Fruit fly (Drosophila melanogaster) whole organism, pupa: ENCODE results near the gene dlp.

Experiments used
- CG10348 ChIP-seq: fragments of 200-800 bp; sonication (Bioruptor generic); IDR thresholded peaks from 2 replicates; pipeline ENCODE4 v1.3.6; 2022; ENCODE audit warnings: missing biosample characterization, missing genetic modification characterization
- CG12605 ChIP-seq: fragments of 200-800 bp; sonication (Bioruptor generic); IDR thresholded peaks from 2 replicates; pipeline ENCODE4 v1.3.6; 2022; ENCODE audit warnings: missing biosample characterization, missing genetic modification characterization
- CG13204 ChIP-seq: fragments of 200-800 bp; sonication (Bioruptor generic); optimal IDR thresholded peaks from 2 replicates; lab custom pipeline; 2018; ENCODE audit warnings: missing biosample characterization, mild to moderate bottlenecking, missing genetic modification characterization, moderate library complexity
- CG14655 ChIP-seq: fragments of 200-800 bp; sonication (Bioruptor generic); optimal IDR thresholded peaks from 3 replicates; lab custom pipeline; 2017; ENCODE audit warnings: mild to moderate bottlenecking, missing biosample characterization, missing genetic modification reagents, missing genetic modification characterization
- CG15710 ChIP-seq: fragments of 200-800 bp; sonication (Bioruptor generic); optimal IDR thresholded peaks from 2 replicates; lab custom pipeline; 2018; ENCODE audit warnings: missing biosample characterization, mild to moderate bottlenecking, missing genetic modification characterization, moderate library complexity
- CG17806 ChIP-seq: fragments of 200-800 bp; sonication (Bioruptor generic); optimal IDR thresholded peaks from 2 replicates; lab custom pipeline; 2018; ENCODE audit warnings: missing biosample characterization, mild to moderate bottlenecking, missing genetic modification characterization, moderate library complexity
- CG32121 ChIP-seq: fragments of 200-800 bp; sonication (Bioruptor generic); IDR thresholded peaks from 2 replicates; pipeline ENCODE4 v1.3.6; 2022; ENCODE audit warnings: missing biosample characterization, missing genetic modification characterization
- CG34367 ChIP-seq: fragments of 200-800 bp; sonication (Bioruptor generic); optimal IDR thresholded peaks from 2 replicates; lab custom pipeline; 2018; ENCODE audit warnings: missing biosample characterization, mild to moderate bottlenecking, missing genetic modification characterization
- CG4496 ChIP-seq: fragments of 200-800 bp; sonication (Bioruptor generic); IDR thresholded peaks from 3 replicates; pipeline ENCODE4 v1.3.6; 2022; ENCODE audit warnings: missing biosample characterization, missing genetic modification characterization
- CG8159 ChIP-seq: fragments of 200-800 bp; sonication (Bioruptor generic); optimal IDR thresholded peaks from 3 replicates; lab custom pipeline; 2018; ENCODE audit warnings: missing biosample characterization, mild to moderate bottlenecking, missing genetic modification characterization, moderate library complexity
- CG8301 ChIP-seq: fragments of 200-800 bp; sonication (Bioruptor generic); optimal IDR thresholded peaks from 2 replicates; lab custom pipeline; 2018; ENCODE audit warnings: missing biosample characterization, mild to moderate bottlenecking, missing genetic modification characterization
- CG9948 ChIP-seq: fragments of 200-800 bp; sonication (Bioruptor generic); optimal IDR thresholded peaks from 2 replicates; lab custom pipeline; 2018; ENCODE audit warnings: missing biosample characterization, mild to moderate bottlenecking, missing genetic modification characterization, moderate library complexity
- D1 ChIP-seq: fragments of 200-800 bp; sonication (Bioruptor generic); optimal IDR thresholded peaks from 2 replicates; lab custom pipeline; 2018; ENCODE audit warnings: missing biosample characterization, mild to moderate bottlenecking, missing genetic modification characterization, moderate library complexity
- EcR ChIP-seq: fragments of 200-800 bp; sonication (Bioruptor generic); optimal IDR thresholded peaks from 3 replicates; lab custom pipeline; 2019; ENCODE audit warnings: missing biosample characterization, missing genetic modification characterization, mild to moderate bottlenecking, moderate library complexity, missing genetic modification reagents
- Ets98B ChIP-seq: fragments of 200-800 bp; sonication (Bioruptor generic); IDR thresholded peaks from 2 replicates; pipeline ENCODE4 v1.3.6; 2022; ENCODE audit warnings: missing biosample characterization, missing genetic modification characterization
- Pif1A ChIP-seq: fragments of 200-800 bp; sonication (Bioruptor generic); optimal IDR thresholded peaks from 3 replicates; lab custom pipeline; 2016; ENCODE audit warnings: missing biosample characterization, missing genetic modification characterization
- Pif1B ChIP-seq: fragments of 200-800 bp; sonication (Bioruptor generic); optimal IDR thresholded peaks from 3 replicates; lab custom pipeline; 2016; ENCODE audit warnings: missing biosample characterization, missing genetic modification characterization
- Snoo ChIP-seq: fragments of 200-800 bp; sonication (Bioruptor generic); optimal IDR thresholded peaks from 3 replicates; lab custom pipeline; 2017; ENCODE audit warnings: missing biosample characterization, mild to moderate bottlenecking, missing genetic modification characterization, inconsistent platforms
- fd96Ca ChIP-seq: fragments of 200-800 bp; sonication (Bioruptor generic); IDR thresholded peaks from 3 replicates; pipeline ENCODE4 v1.3.6; 2022; ENCODE audit warnings: missing biosample characterization, missing genetic modification characterization
- gl ChIP-seq: fragments of 200-800 bp; sonication (Bioruptor generic); optimal IDR thresholded peaks from 2 replicates; lab custom pipeline; 2018; ENCODE audit warnings: missing biosample characterization, mild to moderate bottlenecking, missing genetic modification characterization
- rn ChIP-seq: fragments of 200-800 bp; sonication (Bioruptor generic); IDR thresholded peaks from 2 replicates; pipeline ENCODE4 v1.3.6; 2022; ENCODE audit warnings: missing biosample characterization, missing genetic modification characterization

The dlp gene

dm6 chr3L:14617511-14618217, 14.7 kb upstream of the dlp start:
- no peak for TF ChIP-seq CG34367 (tag; lab: Kevin White, UChicago)
- no peak for TF ChIP-seq CG4496 (GFP tag; lab: Robert Waterston, UW)

- TF ChIP-seq Pif1A (no peak), CG12605 (GFP tag; lab: Robert Waterston, UW) (no peak), CG15710 (tag; lab: Kevin White, UChicago) (no peak), CG10348 (no peak), EcR (no peak), CG34367 (tag; lab: Kevin White, UChicago) (no peak), rn (GFP tag; lab: Robert Waterston, UW) (no peak), CG9948 (no peak), Pif1B (no peak), CG14655 (GFP tag; lab: Kevin White, UChicago) (no peak), CG13204 (GFP tag; lab: Kevin White, UChicago) (no peak), gl (no peak), CG17806 (tag; lab: Kevin White, UChicago) (no peak), fd96Ca (GFP tag; lab: Robert Waterston, UW) (no peak), CG8301 (tag; lab: Kevin White, UChicago) (no peak), CG4496 (GFP tag; lab: Robert Waterston, UW) (no peak)
Observed at dm6 chr3L:14618424-14618823, 14.0 kb upstream of the dlp start.

- TF ChIP-seq CG17806 (tag; lab: Kevin White, UChicago) (no peak), rn (GFP tag; lab: Robert Waterston, UW) (no peak), EcR (no peak), Pif1A (no peak), CG32121 (no peak), CG34367 (tag; lab: Kevin White, UChicago) (no peak), CG8301 (tag; lab: Kevin White, UChicago) (no peak), CG4496 (GFP tag; lab: Robert Waterston, UW) (no peak), Snoo (no peak), Pif1B (no peak), CG8159 (no peak), CG13204 (GFP tag; lab: Kevin White, UChicago) (no peak)
- TF ChIP-seq, all 21 proteins: peak for 0
Observed at dm6 chr3L:14618942-14619341, 13.5 kb upstream of the dlp start.

- TF ChIP-seq CG13204 (GFP tag; lab: Kevin White, UChicago) (no peak), CG10348 (no peak), Ets98B (GFP tag; lab: Robert Waterston, UW) (no peak), CG32121 (no peak), CG4496 (GFP tag; lab: Robert Waterston, UW) (no peak), D1 (tag; lab: Kevin White, UChicago) (peak; percentile 72), CG8301 (tag; lab: Kevin White, UChicago) (no peak)
Observed at dm6 chr3L:14621464-14621863, 10.9 kb upstream of the dlp start.

dm6 chr3L:14622457-14622899, 9.9 kb upstream of the dlp start, which contains the start of gene CG9628:
Gene CG9628, plus strand, starts transcription at chr3L:14622796.
- peak; percentile 78 for TF ChIP-seq Pif1A
- no peak for TF ChIP-seq CG17806 (tag; lab: Kevin White, UChicago)
- no peak for TF ChIP-seq Snoo
- peak; percentile 41 for TF ChIP-seq EcR
- no peak for TF ChIP-seq gl
- TF ChIP-seq D1 (tag; lab: Kevin White, UChicago), result peak; percentile 78
- TF ChIP-seq CG12605 (GFP tag; lab: Robert Waterston, UW), result no peak
- peak; percentile 19 for TF ChIP-seq CG8301 (tag; lab: Kevin White, UChicago)
- TF ChIP-seq Ets98B (GFP tag; lab: Robert Waterston, UW), result peak; percentile 60; the same call in 1 of the 2 replicates
- TF ChIP-seq rn (GFP tag; lab: Robert Waterston, UW), result no peak; the same call in 1 of the 2 replicates
- no peak for TF ChIP-seq CG32121
- TF ChIP-seq CG8159, result peak; percentile 24
- no peak for TF ChIP-seq CG9948
- peak; percentile 86 for TF ChIP-seq CG4496 (GFP tag; lab: Robert Waterston, UW)
- TF ChIP-seq CG14655 (GFP tag; lab: Kevin White, UChicago), result peak; percentile 11
- peak; percentile 55 for TF ChIP-seq Pif1B
- TF ChIP-seq CG13204 (GFP tag; lab: Kevin White, UChicago), result no peak

dm6 chr3L:14624425-14625309, 7.7 kb upstream of the dlp start:
- TF ChIP-seq Snoo, result no peak
- TF ChIP-seq Ets98B (GFP tag; lab: Robert Waterston, UW), result peak; percentile 73
- no peak for TF ChIP-seq Pif1A
- TF ChIP-seq fd96Ca (GFP tag; lab: Robert Waterston, UW), result no peak; the same call in 2 of the 3 replicates
- peak; percentile 52 for TF ChIP-seq gl
- no peak for TF ChIP-seq D1 (tag; lab: Kevin White, UChicago)
- no peak for TF ChIP-seq rn (GFP tag; lab: Robert Waterston, UW)
- TF ChIP-seq CG8159, result no peak
- peak; percentile 28 for TF ChIP-seq CG34367 (tag; lab: Kevin White, UChicago)
- TF ChIP-seq CG9948, result no peak
- TF ChIP-seq CG8301 (tag; lab: Kevin White, UChicago), result peak; percentile 5
- TF ChIP-seq CG10348, result no peak
- TF ChIP-seq Pif1B, result no peak
- TF ChIP-seq CG13204 (GFP tag; lab: Kevin White, UChicago), result no peak
- no peak for TF ChIP-seq CG17806 (tag; lab: Kevin White, UChicago)
- no peak for TF ChIP-seq CG15710 (tag; lab: Kevin White, UChicago)
- TF ChIP-seq EcR, result peak; percentile 98
- TF ChIP-seq CG14655 (GFP tag; lab: Kevin White, UChicago), result peak; percentile 42
- peak; percentile 62 for TF ChIP-seq CG32121
- TF ChIP-seq CG12605 (GFP tag; lab: Robert Waterston, UW), result peak; percentile 42; the same call in 1 of the 2 replicates
- peak; percentile 73 for TF ChIP-seq CG4496 (GFP tag; lab: Robert Waterston, UW)
